Fruit fly (Drosophila melanogaster): ENCODE results near the gene Toll-6.
A peak's percentile ranks its signal among the peaks of the same experiment; 100 is the strongest.

Toll-6 gene

dm6 chr3L:15311457-15312368 lies 24.8 kb upstream of the Toll-6 start (continued):
- TF ChIP-seq CG12942 (GFP tag; optimal IDR thresholded peaks at IDR 0.05) (no peak), CG15011 (GFP tag; optimal IDR thresholded peaks at IDR 0.05) (no peak), bbx (GFP tag; IDR thresholded peaks at IDR 0.05; ENCODE audit: partially characterized antibody) (no peak), CG4730 (GFP tag; IDR thresholded peaks at IDR 0.05) (no peak), CG6689 (GFP tag; IDR thresholded peaks at IDR 0.05) (peak; percentile 49; the same call in 1 of the 2 replicates), br (optimal IDR thresholded peaks at IDR 0.05) (no peak), twi (tag; optimal IDR thresholded peaks at IDR 0.05) (peak; percentile 34), CG12071 (GFP tag; optimal IDR thresholded peaks at IDR 0.05) (no peak), Sox100B (GFP tag; optimal IDR thresholded peaks at IDR 0.05) (peak; percentile 65), bowl (GFP tag; IDR thresholded peaks at IDR 0.05) (no peak), Trl (optimal IDR thresholded peaks at IDR 0.05) (no peak), Trl (GFP tag; optimal IDR thresholded peaks at IDR 0.05) (no peak), Doc3 (GFP tag; IDR thresholded peaks at IDR 0.05; ENCODE audit: partially characterized antibody) (no peak), Max (GFP tag; optimal IDR thresholded peaks at IDR 0.05) (peak; percentile 31), ara (GFP tag; IDR thresholded peaks at IDR 0.05) (peak; percentile 74), seq (GFP tag; IDR thresholded peaks at IDR 0.05) (no peak), peb (GFP tag; IDR thresholded peaks at IDR 0.05) (no peak), D (optimal IDR thresholded peaks at IDR 0.05) (no peak), D (GFP tag; optimal IDR thresholded peaks at IDR 0.05) (peak; percentile 75), wdn (GFP tag; IDR thresholded peaks at IDR 0.05) (no peak), phol (tag; optimal IDR thresholded peaks at IDR 0.05) (peak; percentile 82), Abd-B (GFP tag; optimal IDR thresholded peaks at IDR 0.05) (peak; percentile 34), Mrtf (GFP tag; IDR thresholded peaks at IDR 0.05) (no peak), wek (GFP tag; optimal IDR thresholded peaks at IDR 0.05) (no peak), dm (GFP tag; optimal IDR thresholded peaks at IDR 0.05) (no peak), Ets65A (GFP tag) (peak; percentile 44), sc (optimal IDR thresholded peaks at IDR 0.05) (no peak), sc (GFP tag; optimal IDR thresholded peaks at IDR 0.05) (peak; percentile 73), stc (GFP tag; IDR thresholded peaks at IDR 0.05) (peak; percentile 9; the same call in 1 of the 2 replicates), CG8290 (GFP tag; optimal IDR thresholded peaks at IDR 0.05) (peak; percentile 34), CG8290 (tag; optimal IDR thresholded peaks at IDR 0.05) (no peak), tap (tag; optimal IDR thresholded peaks at IDR 0.05) (peak; percentile 50), E2f2 (GFP tag; IDR thresholded peaks at IDR 0.05) (no peak), CG14710 (tag; optimal IDR thresholded peaks at IDR 0.05) (peak; percentile 89), CG4282 (GFP tag; optimal IDR thresholded peaks at IDR 0.05) (no peak), HmgD (GFP tag; optimal IDR thresholded peaks at IDR 0.05) (no peak), trem (tag; optimal IDR thresholded peaks at IDR 0.05) (peak; percentile 76), CG6254 (GFP tag; optimal IDR thresholded peaks at IDR 0.05) (peak; percentile 84), CG15073 (GFP tag; optimal IDR thresholded peaks at IDR 0.05) (no peak), HHEX (GFP tag; optimal IDR thresholded peaks at IDR 0.05) (peak; percentile 52), odd (GFP tag; optimal IDR thresholded peaks at IDR 0.05) (peak; percentile 46), ato (GFP tag; IDR thresholded peaks at IDR 0.05; ENCODE audit: partially characterized antibody) (no peak), gt (GFP tag; IDR thresholded peaks at IDR 0.05) (no peak), Fer1 (GFP tag; optimal IDR thresholded peaks at IDR 0.05) (no peak), CG7987 (GFP tag; optimal IDR thresholded peaks at IDR 0.05) (no peak), CG14667 (GFP tag; IDR thresholded peaks at IDR 0.05) (0 out of 2 replicates have a peak, but pooled peaks have one; percentile 14), CG13894 (tag; optimal IDR thresholded peaks at IDR 0.05) (peak; percentile 27), CG18011 (GFP tag; optimal IDR thresholded peaks at IDR 0.05) (no peak), Fer2 (tag; optimal IDR thresholded peaks at IDR 0.05) (no peak), Taf1 (GFP tag; IDR thresholded peaks at IDR 0.05) (no peak), toy (GFP tag; IDR thresholded peaks at IDR 0.05) (no peak)

Measured in whole organism, embryonic.